Fruit fly (Drosophila melanogaster) whole organism, embryonic: Measurements from ENCODE around the gene twr.

Experiments used
- Abd-B ChIP-seq: fragments of 200-800 bp; sonication (Bioruptor generic); optimal IDR thresholded peaks from 2 replicates; lab custom pipeline; 2018; ENCODE audit warnings: missing biosample characterization, mild to moderate bottlenecking, missing genetic modification characterization, moderate library complexity
- CG10431 ChIP-seq: fragments of 200-800 bp; sonication (Bioruptor generic); optimal IDR thresholded peaks from 3 replicates; lab custom pipeline; 2018; ENCODE audit warnings: missing biosample characterization, mild to moderate bottlenecking, missing genetic modification characterization
- CG10959 ChIP-seq: fragments of 200-800 bp; sonication (Bioruptor generic); IDR thresholded peaks from 2 replicates; pipeline ENCODE4 v1.3.6; 2022; ENCODE audit warnings: missing biosample characterization, missing genetic modification characterization
- CG10979 ChIP-seq: fragments of 200-800 bp; sonication (Bioruptor generic); optimal IDR thresholded peaks from 2 replicates; lab custom pipeline; 2018; ENCODE audit warnings: missing biosample characterization, mild to moderate bottlenecking, missing genetic modification characterization, moderate library complexity
- CG12659 ChIP-seq: fragments of 200-800 bp; sonication (Bioruptor generic); optimal IDR thresholded peaks from 3 replicates; lab custom pipeline; 2017; ENCODE audit warnings: mild to moderate bottlenecking, missing biosample characterization, missing genetic modification reagents, missing genetic modification characterization
- CG16813 ChIP-seq: fragments of 200-800 bp; sonication (Bioruptor generic); IDR thresholded peaks from 3 replicates; pipeline ENCODE4 v1.3.6; 2022; ENCODE audit warnings: missing biosample characterization, missing genetic modification characterization; ENCODE audit not compliant: partially characterized antibody
- CG17568 ChIP-seq: fragments of 200-800 bp; sonication (Bioruptor generic); optimal IDR thresholded peaks from 2 replicates; lab custom pipeline; 2018; ENCODE audit warnings: missing biosample characterization, mild to moderate bottlenecking, missing genetic modification characterization, moderate library complexity
- CG18619 ChIP-seq: fragments of 200-800 bp; sonication (Bioruptor generic); optimal IDR thresholded peaks from 3 replicates; lab custom pipeline; 2017; ENCODE audit warnings: missing biosample characterization, mild to moderate bottlenecking, missing genetic modification characterization
- CG2202 ChIP-seq: fragments of 200-800 bp; sonication (Bioruptor generic); optimal IDR thresholded peaks from 2 replicates; lab custom pipeline; 2018; ENCODE audit warnings: missing biosample characterization, mild to moderate bottlenecking, missing genetic modification characterization
- CG2875 ChIP-seq: fragments of 200-800 bp; sonication (Bioruptor generic); optimal IDR thresholded peaks from 2 replicates; lab custom pipeline; 2017; ENCODE audit warnings: missing biosample characterization, mild to moderate bottlenecking, missing genetic modification characterization, missing genetic modification reagents
- CG4707 ChIP-seq: fragments of 200-800 bp; sonication (Bioruptor generic); optimal IDR thresholded peaks from 2 replicates; lab custom pipeline; 2018; ENCODE audit warnings: missing biosample characterization, mild to moderate bottlenecking, missing genetic modification characterization, moderate library complexity
- CG9437 ChIP-seq: fragments of 200-800 bp; sonication (Bioruptor generic); optimal IDR thresholded peaks from 2 replicates; lab custom pipeline; 2018; ENCODE audit warnings: missing biosample characterization, mild to moderate bottlenecking, missing genetic modification characterization
- CG9727 ChIP-seq: fragments of 200-800 bp; sonication (Bioruptor generic); optimal IDR thresholded peaks from 3 replicates; lab custom pipeline; 2017; ENCODE audit warnings: missing biosample characterization, mild to moderate bottlenecking, missing genetic modification characterization
- CTCF ChIP-seq: fragments of 200-800 bp; sonication (Bioruptor generic); optimal IDR thresholded peaks from 2 replicates; lab custom pipeline; 2017; ENCODE audit warnings: missing biosample characterization, mild to moderate bottlenecking, missing genetic modification characterization, moderate library complexity
- CoRest ChIP-seq: fragments of 200-800 bp; sonication (Bioruptor generic); optimal IDR thresholded peaks from 3 replicates; lab custom pipeline; 2018; ENCODE audit warnings: missing biosample characterization, mild to moderate bottlenecking, missing genetic modification characterization, moderate library complexity
- D ChIP-seq, 2 experiments: fragments of 200-800 bp in 1 of 2; fragments of >200 bp in 1 of 2; sonication (Bioruptor generic) in 1 of 2; optimal IDR thresholded peaks; 2 replicates in 1 of 2; 3 replicates in 1 of 2; lab custom pipeline; 2017; ENCODE audit warnings: mild to moderate bottlenecking in 1 of 2, missing biosample characterization in 1 of 2, missing genetic modification characterization in 1 of 2, missing genetic modification reagents in 1 of 2
- D19B ChIP-seq: fragments of 200-800 bp; sonication (Bioruptor generic); optimal IDR thresholded peaks from 2 replicates; lab custom pipeline; 2017; ENCODE audit warnings: missing biosample characterization, mild to moderate bottlenecking, missing genetic modification characterization
- Dek ChIP-seq: fragments of 200-800 bp; sonication (Bioruptor generic); optimal IDR thresholded peaks from 3 replicates; lab custom pipeline; 2019; ENCODE audit warnings: missing biosample characterization, mild to moderate bottlenecking, missing genetic modification characterization, moderate library complexity
- Eip74EF ChIP-seq, 2 experiments: fragments of 200-800 bp in 1 of 2; fragments of >200 bp in 1 of 2; sonication (Bioruptor generic) in 1 of 2; optimal IDR thresholded peaks; 2 replicates each; lab custom pipeline; 2017 to 2019; ENCODE audit warnings: missing biosample characterization in 2 of 2, missing genetic modification characterization in 2 of 2, mild to moderate bottlenecking in 1 of 2, moderate library complexity in 1 of 2
- Elba2 ChIP-seq: fragments of 200-800 bp; sonication (Bioruptor generic); optimal IDR thresholded peaks from 3 replicates; lab custom pipeline; 2016; ENCODE audit warnings: missing biosample characterization, missing genetic modification characterization
- Hr3 ChIP-seq: fragments of 200-800 bp; sonication (Bioruptor generic); optimal IDR thresholded peaks from 3 replicates; lab custom pipeline; 2016; ENCODE audit warnings: missing biosample characterization, missing genetic modification characterization
- Hsf ChIP-seq: fragments of 200-800 bp; sonication (Bioruptor generic); optimal IDR thresholded peaks from 3 replicates; lab custom pipeline; 2016; ENCODE audit warnings: missing biosample characterization, missing genetic modification characterization
- Kr ChIP-seq: fragments of 200-800 bp; sonication (Bioruptor generic); optimal IDR thresholded peaks from 2 replicates; lab custom pipeline; 2017; ENCODE audit warnings: missing biosample characterization, mild to moderate bottlenecking, missing genetic modification characterization
- NC2α ChIP-seq: fragments of 200-800 bp; sonication (Bioruptor generic); optimal IDR thresholded peaks from 2 replicates; lab custom pipeline; 2016; ENCODE audit warnings: missing biosample characterization, missing genetic modification characterization
- NK7.1 ChIP-seq: fragments of 200-800 bp; sonication (Bioruptor generic); optimal IDR thresholded peaks from 3 replicates; lab custom pipeline; 2016; ENCODE audit warnings: missing biosample characterization, missing genetic modification characterization
- Nf-YB ChIP-seq: fragments of 200-800 bp; sonication (Bioruptor generic); optimal IDR thresholded peaks from 3 replicates; lab custom pipeline; 2019; ENCODE audit warnings: missing biosample characterization, mild to moderate bottlenecking, missing genetic modification characterization, moderate library complexity
- Nf-YC ChIP-seq: fragments of 200-800 bp; optimal IDR thresholded peaks from 3 replicates; lab custom pipeline; 2019; ENCODE audit warnings: missing biosample characterization, mild to moderate bottlenecking, missing genetic modification characterization, moderate library complexity
- NfI ChIP-seq: fragments of 200-800 bp; sonication (Bioruptor generic); optimal IDR thresholded peaks from 3 replicates; lab custom pipeline; 2018; ENCODE audit warnings: missing biosample characterization, mild to moderate bottlenecking, missing genetic modification characterization, moderate library complexity
- Ravus ChIP-seq: fragments of 200-800 bp; sonication (Bioruptor generic); IDR thresholded peaks from 2 replicates; pipeline ENCODE4 v1.3.6; 2022; ENCODE audit warnings: missing biosample characterization, missing genetic modification characterization
- Scr ChIP-seq: fragments of 200-800 bp; sonication (Bioruptor generic); IDR thresholded peaks from 2 replicates; pipeline ENCODE4 v1.3.6; 2022; ENCODE audit warnings: missing biosample characterization, missing genetic modification characterization; ENCODE audit not compliant: partially characterized antibody
- Sox100B ChIP-seq: fragments of 200-800 bp; sonication (Bioruptor generic); optimal IDR thresholded peaks from 3 replicates; lab custom pipeline; 2018; ENCODE audit warnings: missing biosample characterization, mild to moderate bottlenecking, missing genetic modification characterization
- Xbp1 ChIP-seq: fragments of 200-800 bp; sonication (Bioruptor generic); optimal IDR thresholded peaks from 3 replicates; lab custom pipeline; 2016; ENCODE audit warnings: missing biosample characterization, mild to moderate bottlenecking, missing genetic modification characterization
- bbx ChIP-seq: fragments of 200-800 bp; sonication (Bioruptor generic); IDR thresholded peaks from 2 replicates; pipeline ENCODE4 v1.3.6; 2022; ENCODE audit warnings: missing biosample characterization, missing genetic modification characterization; ENCODE audit not compliant: partially characterized antibody
- bigmax ChIP-seq: fragments of 200-800 bp; sonication (Bioruptor generic); optimal IDR thresholded peaks from 2 replicates; lab custom pipeline; 2018; ENCODE audit warnings: missing biosample characterization, mild to moderate bottlenecking, missing genetic modification characterization
- cg ChIP-seq: fragments of 200-800 bp; sonication (Bioruptor generic); optimal IDR thresholded peaks from 3 replicates; lab custom pipeline; 2019; ENCODE audit warnings: missing biosample characterization, mild to moderate bottlenecking, missing genetic modification characterization, moderate library complexity
- danr ChIP-seq: fragments of 200-800 bp; sonication (Bioruptor generic); IDR thresholded peaks from 2 replicates; pipeline ENCODE4 v1.3.6; 2022; ENCODE audit warnings: missing biosample characterization, missing genetic modification characterization
- dati ChIP-seq: fragments of 200-800 bp; sonication (Bioruptor generic); IDR thresholded peaks from 2 replicates; pipeline ENCODE4 v1.3.6; 2022; ENCODE audit warnings: missing biosample characterization, missing genetic modification characterization
- dimm ChIP-seq: fragments of 200-800 bp; sonication (Bioruptor generic); IDR thresholded peaks from 2 replicates; pipeline ENCODE4 v1.3.6; 2022; ENCODE audit warnings: missing biosample characterization, missing genetic modification characterization
- esg ChIP-seq: fragments of 200-800 bp; sonication (Bioruptor generic); conservative IDR thresholded peaks from 2 replicates; pipeline ENCODE4 v1.3.6; 2022; ENCODE audit warnings: missing biosample characterization, missing genetic modification characterization
- kay ChIP-seq: fragments of 200-800 bp; sonication (Bioruptor generic); optimal IDR thresholded peaks from 2 replicates; lab custom pipeline; 2016; ENCODE audit warnings: missing biosample characterization, missing genetic modification characterization
- lilli ChIP-seq: fragments of 200-800 bp; sonication (Bioruptor generic); optimal IDR thresholded peaks from 3 replicates; lab custom pipeline; 2016; ENCODE audit warnings: missing biosample characterization, missing genetic modification characterization
- lola ChIP-seq, 3 experiments: fragments of >200 bp in 2 of 3; fragments of 200-800 bp in 1 of 3; sonication (Bioruptor generic) in 1 of 3; optimal IDR thresholded peaks; 2 replicates each; lab custom pipeline; 2017 to 2019; ENCODE audit warnings: missing biosample characterization in 3 of 3, missing genetic modification characterization in 3 of 3, mild to moderate bottlenecking in 1 of 3, moderate library complexity in 1 of 3
- nmo ChIP-seq: fragments of 200-800 bp; sonication (Bioruptor generic); optimal IDR thresholded peaks from 2 replicates; lab custom pipeline; 2018; ENCODE audit warnings: missing biosample characterization, mild to moderate bottlenecking, missing genetic modification characterization, moderate library complexity
- pros ChIP-seq: fragments of 200-800 bp; sonication (Bioruptor generic); optimal IDR thresholded peaks from 3 replicates; lab custom pipeline; 2019; ENCODE audit warnings: missing biosample characterization, mild to moderate bottlenecking, missing genetic modification characterization, moderate library complexity
- sd ChIP-seq: fragments of 200-800 bp; sonication (Bioruptor generic); optimal IDR thresholded peaks from 3 replicates; lab custom pipeline; 2018; ENCODE audit warnings: missing biosample characterization, mild to moderate bottlenecking, missing genetic modification characterization, moderate library complexity
- sob ChIP-seq: fragments of 200-800 bp; sonication (Bioruptor generic); IDR thresholded peaks from 2 replicates; pipeline ENCODE4 v1.3.6; 2022; ENCODE audit warnings: missing biosample characterization, missing genetic modification characterization
- sqz ChIP-seq: fragments of 200-800 bp; sonication (Bioruptor generic); optimal IDR thresholded peaks from 3 replicates; lab custom pipeline; 2018; ENCODE audit warnings: missing biosample characterization, mild to moderate bottlenecking, missing genetic modification characterization
- trem ChIP-seq: fragments of 200-800 bp; optimal IDR thresholded peaks from 3 replicates; lab custom pipeline; 2019; ENCODE audit warnings: missing biosample characterization, mild to moderate bottlenecking, missing genetic modification characterization, moderate library complexity

Gene twr

DNA sequence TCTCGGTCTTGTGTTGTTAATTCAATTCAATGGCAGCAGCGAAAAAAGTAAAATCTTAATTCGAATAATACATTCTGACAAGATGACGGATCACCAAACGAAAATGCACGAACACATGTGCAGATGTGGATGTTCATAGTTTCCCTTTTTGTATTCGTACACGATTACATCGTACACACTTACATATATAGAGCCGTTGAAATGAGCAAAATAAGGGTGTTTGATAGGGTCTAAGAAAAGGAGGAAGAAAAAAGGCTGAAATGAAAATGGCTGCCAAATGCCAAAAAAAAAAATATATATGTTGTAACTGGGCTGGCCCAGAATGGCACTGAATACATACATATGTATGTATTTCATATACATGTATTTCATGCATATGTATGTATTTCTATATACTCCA, 10.6 kb downstream of the twr start:
- TF ChIP-seq sob, result no peak
- TF ChIP-seq cg (GFP tag; lab: Kevin White, UChicago), result peak; percentile 44
- no peak for TF ChIP-seq Elba2 (GFP tag; lab: Kevin White, UChicago)
- no peak for TF ChIP-seq dimm (GFP tag; lab: Robert Waterston, UW)
- peak; percentile 55 for TF ChIP-seq pros
- no peak for TF ChIP-seq CG10959 (GFP tag; lab: Robert Waterston, UW)
- TF ChIP-seq Kr (GFP tag; lab: Kevin White, UChicago), result no peak
- peak; percentile 24 for TF ChIP-seq Nf-YC
- no peak for TF ChIP-seq Hsf (GFP tag; lab: Kevin White, UChicago)
- TF ChIP-seq kay (GFP tag; lab: Kevin White, UChicago), result no peak
- TF ChIP-seq Nf-YB, result peak; percentile 60
- TF ChIP-seq sqz (GFP tag; lab: Kevin White, UChicago), result peak; percentile 28
- TF ChIP-seq esg, result no peak
- TF ChIP-seq, all 482 proteins: peak for 5

DNA sequence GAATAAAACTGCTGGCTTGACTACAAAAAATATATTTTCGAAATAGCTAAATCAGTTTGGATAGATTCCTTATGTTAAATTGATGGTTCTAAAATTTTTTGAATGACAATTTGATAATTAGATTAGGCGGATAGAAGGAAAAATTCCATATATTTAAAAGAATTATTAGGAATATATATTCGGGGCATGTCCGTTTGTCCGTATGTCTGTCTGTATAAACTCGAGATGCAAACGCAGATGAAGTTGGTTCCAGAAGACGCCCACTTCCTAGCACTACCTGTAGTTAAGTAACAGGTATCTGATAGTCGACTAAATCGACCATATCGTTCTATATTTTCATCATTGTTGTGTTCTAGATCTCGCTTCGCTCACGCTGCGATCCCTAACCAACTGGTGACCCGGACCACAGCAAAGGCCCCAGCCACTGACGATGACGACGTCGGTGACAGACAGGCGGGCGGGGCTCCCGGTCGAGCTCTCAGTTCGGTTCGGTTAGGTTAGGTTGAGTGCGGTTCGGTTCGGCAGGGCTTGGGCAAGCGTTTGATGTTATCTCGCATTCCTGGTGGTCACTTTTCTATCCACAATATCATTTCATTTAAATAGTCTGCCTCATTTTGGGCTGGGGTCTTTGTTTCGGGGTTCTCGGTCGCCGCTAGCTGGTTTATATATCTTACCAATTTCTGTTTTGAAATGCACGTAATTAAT, 14.8 kb downstream of the twr start:
- TF ChIP-seq CG16813 (GFP tag; lab: Robert Waterston, UW), result peak; percentile 74
- TF ChIP-seq Scr (GFP tag; lab: Robert Waterston, UW), result peak; percentile 58
- no peak for TF ChIP-seq NfI (GFP tag; lab: Kevin White, UChicago)
- TF ChIP-seq NK7.1 (GFP tag; lab: Kevin White, UChicago), result no peak
- no peak for TF ChIP-seq Hr3 (GFP tag; lab: Kevin White, UChicago)
- TF ChIP-seq CG2875, result no peak
- no peak for TF ChIP-seq D (optimal IDR thresholded peaks at IDR 0.05; lab: Kevin White, UChicago)
- peak; percentile 43 for TF ChIP-seq D (GFP tag; optimal IDR thresholded peaks at IDR 0.05; lab: Kevin White, UChicago)
- TF ChIP-seq sd, result peak; percentile 89
- TF ChIP-seq D19B (GFP tag; lab: Kevin White, UChicago), result peak; percentile 10
- TF ChIP-seq CG18619 (GFP tag; lab: Kevin White, UChicago), result no peak
- TF ChIP-seq trem (tag; lab: Kevin White, UChicago), result no peak
- TF ChIP-seq CG9437 (GFP tag; lab: Kevin White, UChicago), result peak; percentile 5
- TF ChIP-seq CG10431 (GFP tag; lab: Kevin White, UChicago), result no peak
- no peak for TF ChIP-seq danr (GFP tag; lab: Robert Waterston, UW)
- TF ChIP-seq Ravus (GFP tag; lab: Robert Waterston, UW), result no peak
- peak; percentile 30 for TF ChIP-seq CG9727 (GFP tag; lab: Kevin White, UChicago)
- TF ChIP-seq Sox100B (GFP tag; lab: Kevin White, UChicago), result peak; percentile 13
- no peak for TF ChIP-seq CG12659
- TF ChIP-seq CoRest (tag; lab: Kevin White, UChicago), result peak; percentile 15
- TF ChIP-seq bbx (GFP tag; lab: Robert Waterston, UW), result no peak; the same call in 1 of the 2 replicates
- peak; percentile 31 for TF ChIP-seq CG10979 (tag; lab: Kevin White, UChicago)
- TF ChIP-seq CG2202 (tag; lab: Kevin White, UChicago), result no peak
- TF ChIP-seq dati, result no peak
- no peak for TF ChIP-seq NC2α (GFP tag; lab: Kevin White, UChicago)
- no peak for TF ChIP-seq Abd-B (GFP tag; lab: Kevin White, UChicago)
- TF ChIP-seq Eip74EF (GFP tag; optimal IDR thresholded peaks at IDR 0.05; lab: Kevin White, UChicago), result no peak
- TF ChIP-seq bigmax, result peak; percentile 80
- TF ChIP-seq CTCF (GFP tag; lab: Kevin White, UChicago), result no peak
- no peak for TF ChIP-seq CG17568 (GFP tag; lab: Kevin White, UChicago)
- peak; percentile 29 for TF ChIP-seq nmo (GFP tag; lab: Kevin White, UChicago)
- no peak for TF ChIP-seq lilli (GFP tag; lab: Kevin White, UChicago)
- no peak for TF ChIP-seq CG4707 (GFP tag; lab: Kevin White, UChicago)
- no peak for TF ChIP-seq Dek (tag; lab: Kevin White, UChicago)
- TF ChIP-seq Xbp1 (GFP tag; lab: Kevin White, UChicago), result no peak
- peak in 1 of 3 experiments; percentile 65 for TF ChIP-seq lola (GFP tag; optimal IDR thresholded peaks at IDR 0.05; lab: Kevin White, UChicago)
